Worm (Caenorhabditis elegans): Measurements from ENCODE around the gene memb-1.

memb-1 gene

DNA sequence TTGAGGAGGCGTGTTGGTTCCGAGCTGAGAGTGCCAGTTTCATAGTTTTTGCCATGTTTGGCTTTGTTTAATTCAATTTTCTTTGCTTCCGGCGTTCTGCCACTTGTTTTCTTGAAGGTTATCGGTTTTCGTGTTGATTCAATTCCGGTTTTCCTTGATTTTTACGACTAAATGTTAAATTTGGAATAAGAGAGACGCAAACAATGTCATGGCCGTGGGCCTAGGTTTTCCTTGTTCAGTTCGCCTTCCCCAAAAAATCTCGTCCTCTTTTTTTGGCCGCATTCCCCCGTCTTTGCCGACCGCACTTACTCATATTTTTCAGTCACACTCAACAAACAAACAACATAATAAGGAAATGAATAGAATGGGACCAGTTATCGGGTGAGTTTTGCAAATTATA is 47.6 kb downstream of the memb-1 start, which contains the start of gene C23F12.9:
C23F12.9 (plus strand) TSS at position 301 of the 400 bp plus-strand sequence.
- TF ChIP-seq ceh-83 (GFP tag; optimal IDR thresholded peaks at IDR 0.05) (no peak), unc-39 (tag; optimal IDR thresholded peaks at IDR 0.05) (no peak), unc-120 (tag; optimal IDR thresholded peaks at IDR 0.05; ENCODE audit: poor library complexity, severe bottlenecking) (no peak), unc-62 (GFP tag; optimal IDR thresholded peaks at IDR 0.05) (no peak), drap-1 (GFP tag; optimal IDR thresholded peaks at IDR 0.05) (no peak), nhr-2 (tag; optimal IDR thresholded peaks at IDR 0.05) (no peak), mab-5 (tag; optimal IDR thresholded peaks at IDR 0.05) (no peak), sptf-1 (tag; optimal IDR thresholded peaks at IDR 0.05) (no peak), mls-2 (tag; optimal IDR thresholded peaks at IDR 0.05) (no peak), elt-3 (tag; optimal IDR thresholded peaks at IDR 0.05) (no peak), zip-8 (tag; optimal IDR thresholded peaks at IDR 0.05) (no peak), M03D4.4 (tag; optimal IDR thresholded peaks at IDR 0.05) (no peak), nhr-237 (tag; optimal IDR thresholded peaks at IDR 0.05) (no peak), flh-1 (GFP tag; optimal IDR thresholded peaks at IDR 0.05) (no peak), nhr-76 (tag; optimal IDR thresholded peaks at IDR 0.05) (no peak), cnd-1 (tag; optimal IDR thresholded peaks at IDR 0.05) (no peak), sem-2 (GFP tag; optimal IDR thresholded peaks at IDR 0.05) (no peak), blmp-1 (tag; optimal IDR thresholded peaks at IDR 0.05) (no peak), ceh-39 (tag; optimal IDR thresholded peaks at IDR 0.05) (no peak)

- TF ChIP-seq tbx-8 (GFP tag; optimal IDR thresholded peaks at IDR 0.05) (no peak), lin-13 (tag; optimal IDR thresholded peaks at IDR 0.05) (no peak), bed-3 (GFP tag; optimal IDR thresholded peaks at IDR 0.05) (no peak), cnd-1 (tag; optimal IDR thresholded peaks at IDR 0.05) (no peak), unc-120 (tag; optimal IDR thresholded peaks at IDR 0.05; ENCODE audit: poor library complexity, severe bottlenecking) (no peak), pha-4 (tag; optimal IDR thresholded peaks at IDR 0.05) (no peak), unc-39 (tag; optimal IDR thresholded peaks at IDR 0.05) (no peak)
Observed at ce11 chrX:9391345-9391744, 50.0 kb downstream of the memb-1 start, which contains the start of gene C23F12.3. Gene C23F12.3, plus strand, starts transcription at chrX:9391645.
